Worm (Caenorhabditis elegans): ENCODE results near the gene C44H9.4.

Gene C44H9.4

DNA sequence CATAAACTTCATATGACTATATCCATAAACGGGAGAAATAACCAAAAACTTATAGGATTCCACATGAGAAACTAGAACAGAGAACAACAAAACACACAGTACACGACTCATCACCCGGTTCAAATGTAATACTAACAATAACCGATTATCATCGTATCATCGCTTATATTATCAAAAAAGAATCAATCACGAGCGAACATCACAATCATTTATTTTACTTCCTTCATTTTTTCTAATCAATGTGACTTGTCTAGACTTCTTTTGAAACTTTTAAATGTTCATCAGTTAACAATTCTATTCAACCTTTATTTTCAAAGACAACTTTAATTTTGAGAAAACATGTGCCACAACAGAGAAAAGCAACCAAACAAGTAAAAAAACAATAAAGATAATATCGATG lies 40.3 kb upstream of the C44H9.4 start, which contains the start of gene ugt-4:
Gene ugt-4, minus strand, starts transcription at position 141 of the 400 bp plus-strand sequence.
- TF ChIP-seq skn-1 (tag; optimal IDR thresholded peaks at IDR 0.05), result no peak
- no peak for TF ChIP-seq elt-1 (tag; optimal IDR thresholded peaks at IDR 0.05)
- TF ChIP-seq pha-4 (tag; optimal IDR thresholded peaks at IDR 0.05), result peak; percentile 20
- TF ChIP-seq nhr-67 (tag; optimal IDR thresholded peaks at IDR 0.05), result no peak
- TF ChIP-seq aly-2 (tag; optimal IDR thresholded peaks at IDR 0.05), result no peak
- no peak for TF ChIP-seq lsy-12 (tag; optimal IDR thresholded peaks at IDR 0.05)
- TF ChIP-seq nhr-25 (tag; optimal IDR thresholded peaks at IDR 0.05), result no peak
- TF ChIP-seq egl-5 (tag; optimal IDR thresholded peaks at IDR 0.05), result no peak
- peak; percentile 85 for TF ChIP-seq pqm-1 (tag; optimal IDR thresholded peaks at IDR 0.05)
- TF ChIP-seq hmg-11 (tag; optimal IDR thresholded peaks at IDR 0.05), result no peak
- TF ChIP-seq fkh-2 (tag; optimal IDR thresholded peaks at IDR 0.05), result no peak
- TF ChIP-seq jun-1 (tag; optimal IDR thresholded peaks at IDR 0.05), result peak; percentile 19
- TF ChIP-seq ceh-28 (tag; optimal IDR thresholded peaks at IDR 0.05), result no peak
- peak; percentile 72 for TF ChIP-seq elt-2 (tag; optimal IDR thresholded peaks at IDR 0.05)
- TF ChIP-seq nhr-76 (tag; optimal IDR thresholded peaks at IDR 0.05), result no peak
- no peak for TF ChIP-seq ZK546.5 (tag; optimal IDR thresholded peaks at IDR 0.05)

DNA sequence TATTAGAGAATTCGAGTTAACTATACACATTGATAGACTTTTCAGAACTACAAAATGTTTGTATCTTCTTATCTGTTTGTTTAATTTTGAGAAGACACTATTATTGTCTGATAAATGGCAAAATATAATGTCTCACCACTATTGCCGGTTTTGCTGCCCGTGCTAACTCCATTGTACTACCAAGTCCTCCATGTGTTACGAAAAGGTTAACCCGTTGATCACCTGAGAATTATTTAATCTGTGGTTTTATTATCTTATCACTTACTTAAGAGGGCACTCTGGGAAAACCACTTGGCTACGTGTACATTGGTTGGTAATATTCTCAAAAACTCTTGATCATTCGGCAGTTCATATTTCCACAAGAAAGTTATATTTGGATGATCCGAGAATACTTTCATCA lies 39.6 kb upstream of the C44H9.4 start:
- TF ChIP-seq nhr-67 (tag; optimal IDR thresholded peaks at IDR 0.05) (no peak), pqm-1 (tag; optimal IDR thresholded peaks at IDR 0.05) (peak; percentile 75), nhr-237 (tag; optimal IDR thresholded peaks at IDR 0.05) (no peak), ceh-82 (tag; optimal IDR thresholded peaks at IDR 0.05) (no peak), ama-1 (optimal IDR thresholded peaks at IDR 0.05) (no peak), elt-2 (tag; optimal IDR thresholded peaks at IDR 0.05) (peak; percentile 35)

DNA sequence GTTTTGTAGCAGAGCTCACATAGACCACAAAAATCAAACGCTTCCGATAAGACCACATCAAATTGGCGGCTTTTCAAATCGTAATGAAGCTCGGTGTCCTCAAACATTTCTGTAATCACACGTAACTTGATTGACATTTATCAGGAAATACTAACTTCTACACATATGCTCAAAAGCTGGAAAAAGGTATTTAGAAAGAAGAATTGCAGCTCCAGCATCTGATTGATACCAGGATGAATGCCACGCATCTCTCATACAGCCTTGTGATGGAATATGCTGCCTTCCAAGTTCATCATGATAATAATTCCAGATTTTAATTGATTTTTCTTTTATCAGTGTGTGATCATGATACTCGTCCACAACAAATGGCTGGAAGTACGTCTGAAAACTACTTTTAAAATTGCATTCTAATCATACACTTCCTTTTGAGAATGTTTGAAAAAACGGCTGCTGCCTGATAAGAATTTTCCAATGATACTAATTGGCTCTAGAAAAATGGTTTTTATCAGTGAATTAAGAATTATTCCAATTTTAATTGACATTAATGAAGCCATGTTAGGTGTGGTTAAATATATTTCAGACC lies 38.5 kb upstream of the C44H9.4 start:
- TF ChIP-seq elt-2 (tag; optimal IDR thresholded peaks at IDR 0.05) (peak; percentile 76), nhr-67 (tag; optimal IDR thresholded peaks at IDR 0.05) (no peak)

DNA sequence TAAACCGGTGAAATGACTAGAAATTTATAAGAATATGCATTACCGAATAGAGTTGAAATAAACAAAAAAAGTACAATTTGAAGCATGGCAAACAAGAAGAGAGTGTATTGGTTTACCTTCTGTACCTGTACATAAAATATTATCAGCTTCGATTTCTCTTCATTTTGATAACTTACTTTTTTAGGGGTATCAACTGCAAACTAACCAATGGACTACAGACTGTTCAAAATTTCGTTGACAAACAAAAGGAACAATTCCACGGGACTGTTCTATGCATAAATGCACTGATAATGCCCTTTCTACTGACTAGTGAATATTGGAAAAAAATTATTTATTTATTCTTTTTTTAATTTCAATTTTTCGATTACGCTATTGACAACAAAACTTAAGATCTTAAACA lies 37.5 kb upstream of the C44H9.4 start, which contains the start of gene ugt-6:
Gene ugt-6, minus strand, starts transcription at position 233 of the 400 bp plus-strand sequence.
- TF ChIP-seq ZK546.5 (tag; optimal IDR thresholded peaks at IDR 0.05), result no peak
- TF ChIP-seq lin-39 (tag; optimal IDR thresholded peaks at IDR 0.05), result no peak
- no peak for TF ChIP-seq unc-62 (GFP tag; optimal IDR thresholded peaks at IDR 0.05)
- no peak for TF ChIP-seq nhr-237 (tag; optimal IDR thresholded peaks at IDR 0.05)
- TF ChIP-seq elt-2 (tag; optimal IDR thresholded peaks at IDR 0.05), result peak; percentile 22
- no peak for TF ChIP-seq ceh-28 (tag; optimal IDR thresholded peaks at IDR 0.05)
- no peak for TF ChIP-seq ztf-11 (tag; optimal IDR thresholded peaks at IDR 0.05)
- no peak for TF ChIP-seq ztf-4 (tag; optimal IDR thresholded peaks at IDR 0.05)
- peak; percentile 9 for TF ChIP-seq pqm-1 (tag; optimal IDR thresholded peaks at IDR 0.05)
- TF ChIP-seq elt-1 (tag; optimal IDR thresholded peaks at IDR 0.05), result no peak
- TF ChIP-seq tbx-2 (tag; optimal IDR thresholded peaks at IDR 0.05), result no peak
- TF ChIP-seq R02D3.7 (tag; optimal IDR thresholded peaks at IDR 0.05), result no peak
- no peak for TF ChIP-seq ceh-16 (tag; optimal IDR thresholded peaks at IDR 0.05)

- TF ChIP-seq egl-27 (tag; optimal IDR thresholded peaks at IDR 0.05), result no peak
- TF ChIP-seq sea-2 (GFP tag; optimal IDR thresholded peaks at IDR 0.05), result no peak
- no peak for TF ChIP-seq zag-1 (tag; optimal IDR thresholded peaks at IDR 0.05)
- no peak for TF ChIP-seq nhr-76 (tag; optimal IDR thresholded peaks at IDR 0.05)
- no peak for TF ChIP-seq fos-1 (tag; optimal IDR thresholded peaks at IDR 0.05)
- no peak for TF ChIP-seq ama-1 (optimal IDR thresholded peaks at IDR 0.05)
- no peak for TF ChIP-seq nhr-12 (tag; optimal IDR thresholded peaks at IDR 0.05)
Observed at ce11 chrV:12800171-12800570, 35.3 kb upstream of the C44H9.4 start, which contains the start of gene ugt-3. ugt-3 (minus strand) TSS chrV:12800271.

ce11 chrV:12803274-12803673 lies 32.2 kb upstream of the C44H9.4 start, which contains the start of gene srbc-45:
srbc-45 (plus strand) TSS chrV:12803574.
- no peak for TF ChIP-seq zag-1 (tag; optimal IDR thresholded peaks at IDR 0.05)
- no peak for TF ChIP-seq ceh-16 (tag; optimal IDR thresholded peaks at IDR 0.05)
- no peak for TF ChIP-seq tbx-2 (tag; optimal IDR thresholded peaks at IDR 0.05)
- TF ChIP-seq nhr-11 (tag; optimal IDR thresholded peaks at IDR 0.05), result no peak
- TF ChIP-seq nhr-43 (tag; optimal IDR thresholded peaks at IDR 0.05; ENCODE audit: poor library complexity, severe bottlenecking), result no peak
- no peak for TF ChIP-seq lin-15B (tag; optimal IDR thresholded peaks at IDR 0.05)
- TF ChIP-seq hmg-11 (tag; optimal IDR thresholded peaks at IDR 0.05), result no peak
- TF ChIP-seq fkh-10 (GFP tag; optimal IDR thresholded peaks at IDR 0.05), result no peak
- no peak for TF ChIP-seq ceh-9 (tag; optimal IDR thresholded peaks at IDR 0.05)
- no peak for TF ChIP-seq egl-5 (tag; optimal IDR thresholded peaks at IDR 0.05)
- TF ChIP-seq pqm-1 (tag; optimal IDR thresholded peaks at IDR 0.05), result no peak
- TF ChIP-seq ztf-11 (tag; optimal IDR thresholded peaks at IDR 0.05), result no peak
- no peak for TF ChIP-seq pha-4 (tag; optimal IDR thresholded peaks at IDR 0.05)
- no peak for TF ChIP-seq nfya-1 (tag; optimal IDR thresholded peaks at IDR 0.05; ENCODE audit: insufficient read depth)
- no peak for TF ChIP-seq nhr-76 (tag; optimal IDR thresholded peaks at IDR 0.05)
- TF ChIP-seq aly-2 (tag; optimal IDR thresholded peaks at IDR 0.05), result no peak
- no peak for TF ChIP-seq mdl-1 (tag; optimal IDR thresholded peaks at IDR 0.05)

All from whole organism, L3 larva.